Worm (Caenorhabditis elegans) whole organism, early embryonic: ENCODE data around the gene eif-2A.
"Not testable (repeated sequence)": the region's sequence is repeated elsewhere in the genome, so short reads cannot be mapped to it uniquely, and the experiment has no call there.

Experiments
- B0310.2 ChIP-seq: sonication (generic microtip); optimal IDR thresholded peaks from 2 replicates; lab custom pipeline; 2016; ENCODE audit warnings: mild to moderate bottlenecking, missing genetic modification characterization, missing compliant biosample characterization
- F13C5.2 ChIP-seq: sonication (generic microtip); optimal IDR thresholded peaks from 2 replicates; lab custom pipeline; 2017; ENCODE audit warnings: mild to moderate bottlenecking, missing genetic modification characterization, inconsistent platforms, missing compliant biosample characterization
- aly-1 ChIP-seq: sonication (generic microtip); optimal IDR thresholded peaks from 2 replicates; lab custom pipeline; 2016; ENCODE audit warnings: missing genetic modification characterization, missing compliant biosample characterization
- ama-1 ChIP-seq: fragments of 150-350 bp; optimal IDR thresholded peaks from 2 replicates; lab custom pipeline; 2014
- ceh-13 ChIP-seq: fragments of 200-800 bp; sonication (Bioruptor generic); optimal IDR thresholded peaks from 2 replicates; lab custom pipeline; 2018; ENCODE audit warnings: mild to moderate bottlenecking, missing genetic modification characterization, missing compliant biosample characterization
- ceh-36 ChIP-seq: sonication (generic microtip); optimal IDR thresholded peaks from 2 replicates; lab custom pipeline; 2016; ENCODE audit warnings: missing genetic modification characterization, inconsistent platforms, missing compliant biosample characterization
- ets-7 ChIP-seq: sonication (generic microtip); optimal IDR thresholded peaks from 2 replicates; lab custom pipeline; 2016; ENCODE audit warnings: missing genotype, missing genetic modification characterization, missing compliant biosample characterization
- flt-1 ChIP-seq: fragments of 200-800 bp; sonication (Bioruptor generic); IDR thresholded peaks from 2 replicates; pipeline ENCODE4 v1.3.6; 2022; ENCODE audit warnings: missing genetic modification characterization, missing compliant biosample characterization
- hmbx-1 ChIP-seq: sonication (generic microtip); optimal IDR thresholded peaks from 2 replicates; lab custom pipeline; 2016; ENCODE audit warnings: mild to moderate bottlenecking, missing genetic modification characterization, missing compliant biosample characterization
- hmg-4 ChIP-seq: fragments of 200-800 bp; sonication (Bioruptor generic); optimal IDR thresholded peaks from 2 replicates; lab custom pipeline; 2018; ENCODE audit warnings: mild to moderate bottlenecking, missing genetic modification characterization, missing compliant biosample characterization
- hnd-1 ChIP-seq: sonication (generic microtip); optimal IDR thresholded peaks from 2 replicates; lab custom pipeline; 2016; ENCODE audit warnings: missing genetic modification characterization, missing compliant biosample characterization
- pes-1 ChIP-seq: fragments of 200-800 bp; sonication (Bioruptor generic); IDR thresholded peaks from 2 replicates; pipeline ENCODE4 v1.3.6; 2022; ENCODE audit warnings: missing genetic modification reagents, missing genetic modification characterization, missing compliant biosample characterization
- scrt-1 ChIP-seq: fragments of 200-800 bp; sonication (Bioruptor generic); IDR thresholded peaks from 2 replicates; pipeline ENCODE4 v1.3.6; 2022; ENCODE audit warnings: missing genetic modification characterization, missing compliant biosample characterization
- sea-1 ChIP-seq: fragments of 200-800 bp; sonication (Bioruptor generic); conservative IDR thresholded peaks from 2 replicates; pipeline ENCODE4 v1.3.6; 2022; ENCODE audit warnings: missing genetic modification characterization, missing compliant biosample characterization
- tbx-11 ChIP-seq: fragments of 200-800 bp; sonication (Bioruptor generic); IDR thresholded peaks from 2 replicates; pipeline ENCODE4 v1.3.6; 2022; ENCODE audit warnings: missing genetic modification characterization, missing compliant biosample characterization
- tbx-37 ChIP-seq: fragments of 200-800 bp; sonication (Bioruptor generic); conservative IDR thresholded peaks from 2 replicates; pipeline ENCODE4 v1.3.6; 2022; ENCODE audit warnings: missing genetic modification reagents, missing genetic modification characterization, missing compliant biosample characterization
- tra-4 ChIP-seq: sonication (generic microtip); optimal IDR thresholded peaks from 2 replicates; lab custom pipeline; 2017; ENCODE audit warnings: missing genetic modification characterization, missing compliant biosample characterization

The eif-2A gene

ce11 chrII:10437840-10438239 lies 21.2 kb downstream of the eif-2A start:
- no peak for TF ChIP-seq B0310.2 (tag; lab: Kevin White, UChicago)
- no peak for TF ChIP-seq hnd-1 (tag; lab: Kevin White, UChicago)
- no peak for TF ChIP-seq tra-4 (tag; lab: Kevin White, UChicago)
- no peak for TF ChIP-seq ceh-36 (tag; lab: Kevin White, UChicago)
- TF ChIP-seq hmg-4 (GFP tag; lab: Kevin White, UChicago): no peak

ce11 chrII:10439976-10440375 lies 23.4 kb downstream of the eif-2A start, which contains the start of gene E04D5.4:
Gene E04D5.4, plus strand, starts transcription at chrII:10440276.
- no peak for TF ChIP-seq ets-7
- TF ChIP-seq tra-4 (tag; lab: Kevin White, UChicago): no peak
- TF ChIP-seq tbx-37: no peak
- TF ChIP-seq ama-1 (lab: Kevin White, UChicago): no peak
- TF ChIP-seq sea-1 (GFP tag; lab: Robert Waterston, UW): no peak
- no peak for TF ChIP-seq ceh-13
- TF ChIP-seq scrt-1 (GFP tag; lab: Robert Waterston, UW): no peak
- TF ChIP-seq F13C5.2: no peak

ce11 chrII:10442846-10443245 lies 26.2 kb downstream of the eif-2A start, which contains the start of gene ZK673.1:
Gene ZK673.1, plus strand, starts transcription at chrII:10443146.
- TF ChIP-seq ceh-36 (tag; lab: Kevin White, UChicago); tbx-11; hnd-1 (tag; lab: Kevin White, UChicago): not testable (repeated sequence)

ce11 chrII:10443898-10444297 lies 27.3 kb downstream of the eif-2A start:
- TF ChIP-seq ceh-13 (no peak), ama-1 (lab: Kevin White, UChicago) (no peak), F13C5.2 (no peak), hnd-1 (tag; lab: Kevin White, UChicago) (no peak), sea-1 (GFP tag; lab: Robert Waterston, UW) (no peak), ceh-36 (tag; lab: Kevin White, UChicago) (no peak), tbx-11 (no peak), hmg-4 (GFP tag; lab: Kevin White, UChicago) (no peak), aly-1 (no peak), hmbx-1 (no peak), scrt-1 (GFP tag; lab: Robert Waterston, UW) (no peak), tbx-37 (no peak), pes-1 (GFP tag; lab: Robert Waterston, UW) (no peak), B0310.2 (tag; lab: Kevin White, UChicago) (no peak), ets-7 (no peak), flt-1 (GFP tag; lab: Robert Waterston, UW) (no peak), tra-4 (tag; lab: Kevin White, UChicago) (no peak)

ce11 chrII:10444971-10445707 lies 28.5 kb downstream of the eif-2A start:
- no peak for TF ChIP-seq hnd-1 (tag; lab: Kevin White, UChicago)
- TF ChIP-seq F13C5.2: no peak
- no peak for TF ChIP-seq tbx-11
- TF ChIP-seq pes-1 (GFP tag; lab: Robert Waterston, UW): no peak
- TF ChIP-seq aly-1: no peak
- TF ChIP-seq scrt-1 (GFP tag; lab: Robert Waterston, UW): no peak
- no peak for TF ChIP-seq ets-7
- no peak for TF ChIP-seq ceh-36 (tag; lab: Kevin White, UChicago)
- no peak for TF ChIP-seq sea-1 (GFP tag; lab: Robert Waterston, UW)
- no peak for TF ChIP-seq ama-1 (lab: Kevin White, UChicago)
- no peak for TF ChIP-seq B0310.2 (tag; lab: Kevin White, UChicago)
- no peak for TF ChIP-seq hmg-4 (GFP tag; lab: Kevin White, UChicago)
- no peak for TF ChIP-seq flt-1 (GFP tag; lab: Robert Waterston, UW)
- TF ChIP-seq hmbx-1: no peak
- no peak for TF ChIP-seq tra-4 (tag; lab: Kevin White, UChicago)
- no peak for TF ChIP-seq tbx-37
- TF ChIP-seq ceh-13: no peak

- TF ChIP-seq B0310.2 (tag; lab: Kevin White, UChicago): no peak
- no peak for TF ChIP-seq tra-4 (tag; lab: Kevin White, UChicago)
- no peak for TF ChIP-seq ama-1 (lab: Kevin White, UChicago)
- 0 out of 2 replicates have a peak, but pooled peaks have one; percentile 27 for TF ChIP-seq tbx-11
- TF ChIP-seq ets-7: no peak
- peak; percentile 11 for TF ChIP-seq hmg-4 (GFP tag; lab: Kevin White, UChicago)
- TF ChIP-seq F13C5.2: no peak
Measured at ce11 chrII:10445738-10446137, 29.1 kb downstream of the eif-2A start.

- TF ChIP-seq pes-1 (GFP tag; lab: Robert Waterston, UW) (no peak), aly-1 (no peak), ceh-13 (no peak), ama-1 (lab: Kevin White, UChicago) (no peak), B0310.2 (tag; lab: Kevin White, UChicago) (no peak), hmg-4 (GFP tag; lab: Kevin White, UChicago) (no peak), F13C5.2 (no peak), tra-4 (tag; lab: Kevin White, UChicago) (no peak), scrt-1 (GFP tag; lab: Robert Waterston, UW) (no peak), tbx-37 (no peak), flt-1 (GFP tag; lab: Robert Waterston, UW) (no peak), ets-7 (no peak), sea-1 (GFP tag; lab: Robert Waterston, UW) (no peak), hmbx-1 (no peak), hnd-1 (tag; lab: Kevin White, UChicago) (no peak), ceh-36 (tag; lab: Kevin White, UChicago) (no peak), tbx-11 (no peak)
Measured at ce11 chrII:10446300-10446699, 29.7 kb downstream of the eif-2A start.

ce11 chrII:10446814-10447213 lies 30.2 kb downstream of the eif-2A start:
- TF ChIP-seq ets-7 (no peak), aly-1 (no peak), hmbx-1 (no peak), pes-1 (GFP tag; lab: Robert Waterston, UW) (no peak), tra-4 (tag; lab: Kevin White, UChicago) (no peak), ama-1 (lab: Kevin White, UChicago) (no peak)
